Worm (Caenorhabditis elegans) whole organism, L3 larva: Measurements from ENCODE around the gene R05G6.4.
A peak's percentile ranks its signal among the peaks of the same experiment; 100 is the strongest.
"Not testable (repeated sequence)": the region's sequence is repeated elsewhere in the genome, so short reads cannot be mapped to it uniquely, and the experiment has no call there.

Experiments
- R02D3.7 ChIP-seq: fragments of 150-350 bp; optimal IDR thresholded peaks from 2 replicates; lab custom pipeline; 2014; ENCODE audit warnings: missing biosample characterization, missing genetic modification characterization
- ZK546.5 ChIP-seq: sonication (generic microtip); optimal IDR thresholded peaks from 2 replicates; lab custom pipeline; 2017; ENCODE audit warnings: missing biosample characterization, missing genetic modification characterization
- aly-2 ChIP-seq: fragments of 150-350 bp; optimal IDR thresholded peaks from 2 replicates; lab custom pipeline; 2014; ENCODE audit warnings: missing biosample characterization, missing genetic modification characterization
- ceh-28 ChIP-seq: fragments of 150-350 bp; optimal IDR thresholded peaks from 2 replicates; lab custom pipeline; 2014; ENCODE audit warnings: missing biosample characterization, missing genetic modification reagents, missing genetic modification characterization
- ceh-82 ChIP-seq: fragments of 150-350 bp; optimal IDR thresholded peaks from 2 replicates; lab custom pipeline; 2014; ENCODE audit warnings: missing biosample characterization, missing genetic modification characterization
- ceh-9 ChIP-seq: sonication (generic microtip); optimal IDR thresholded peaks from 2 replicates; lab custom pipeline; 2018; ENCODE audit warnings: missing biosample characterization, missing genetic modification characterization
- daf-12 ChIP-seq: fragments of 150-350 bp; optimal IDR thresholded peaks from 2 replicates; lab custom pipeline; 2014; ENCODE audit warnings: missing biosample characterization, missing genetic modification reagents, missing genetic modification characterization
- egl-5 ChIP-seq: fragments of 150-350 bp; optimal IDR thresholded peaks from 2 replicates; lab custom pipeline; 2017; ENCODE audit warnings: missing biosample characterization, missing genetic modification reagents, missing genetic modification characterization, inconsistent platforms
- elt-1 ChIP-seq: fragments of 150-350 bp; optimal IDR thresholded peaks from 2 replicates; lab custom pipeline; 2014; ENCODE audit warnings: missing biosample characterization, missing genetic modification characterization
- elt-2 ChIP-seq: sonication (generic microtip); optimal IDR thresholded peaks from 2 replicates; lab custom pipeline; 2016; ENCODE audit warnings: missing genetic modification reagents, mild to moderate bottlenecking, missing genetic modification characterization, missing compliant biosample characterization
- fkh-10 ChIP-seq: sonication (generic microtip); optimal IDR thresholded peaks from 2 replicates; lab custom pipeline; 2017; ENCODE audit warnings: missing biosample characterization, missing genetic modification reagents, missing genetic modification characterization
- fkh-2 ChIP-seq: fragments of 150-350 bp; optimal IDR thresholded peaks from 2 replicates; lab custom pipeline; 2014; ENCODE audit warnings: missing biosample characterization, missing genetic modification reagents, missing genetic modification characterization
- jun-1 ChIP-seq: fragments of 150-350 bp; optimal IDR thresholded peaks from 2 replicates; lab custom pipeline; 2014; ENCODE audit warnings: missing biosample characterization, missing genetic modification reagents, missing genetic modification characterization
- mdl-1 ChIP-seq: fragments of 150-350 bp; optimal IDR thresholded peaks from 2 replicates; lab custom pipeline; 2014; ENCODE audit warnings: missing biosample characterization, missing genetic modification characterization
- nfya-1 ChIP-seq: sonication (generic microtip); optimal IDR thresholded peaks from 2 replicates; lab custom pipeline; 2017; ENCODE audit warnings: missing genetic modification characterization, mild to moderate bottlenecking, missing compliant biosample characterization, antibody characterized with exemption, moderate library complexity; ENCODE audit not compliant: insufficient read depth
- nhr-11 ChIP-seq: fragments of 150-350 bp; optimal IDR thresholded peaks from 2 replicates; lab custom pipeline; 2014; ENCODE audit warnings: missing biosample characterization, missing genetic modification characterization
- nhr-12 ChIP-seq: fragments of 150-350 bp; optimal IDR thresholded peaks from 2 replicates; lab custom pipeline; 2014; ENCODE audit warnings: missing biosample characterization, missing genetic modification characterization
- nhr-23 ChIP-seq: fragments of 150-350 bp; optimal IDR thresholded peaks from 2 replicates; lab custom pipeline; 2014; ENCODE audit warnings: missing biosample characterization, missing genetic modification reagents, missing genetic modification characterization
- nhr-25 ChIP-seq: sonication (generic microtip); optimal IDR thresholded peaks from 2 replicates; lab custom pipeline; 2017; ENCODE audit warnings: missing biosample characterization, missing genetic modification characterization
- nhr-76 ChIP-seq: fragments of 150-350 bp; sonication (generic microtip); optimal IDR thresholded peaks from 5 replicates; lab custom pipeline; 2014; ENCODE audit warnings: missing biosample characterization, missing genetic modification characterization
- nhr-77 ChIP-seq: fragments of 150-350 bp; optimal IDR thresholded peaks from 2 replicates; lab custom pipeline; 2014; ENCODE audit warnings: missing biosample characterization, missing genetic modification characterization
- pha-4 ChIP-seq: fragments of 150-350 bp; optimal IDR thresholded peaks from 2 replicates; lab custom pipeline; 2014; ENCODE audit warnings: missing biosample characterization, missing genetic modification reagents, missing genetic modification characterization
- skn-1 ChIP-seq: fragments of 150-350 bp; optimal IDR thresholded peaks from 2 replicates; lab custom pipeline; 2014; ENCODE audit warnings: missing biosample characterization, missing genetic modification characterization
- snpc-4 ChIP-seq: fragments of 150-350 bp; optimal IDR thresholded peaks from 2 replicates; lab custom pipeline; 2014; ENCODE audit warnings: missing biosample characterization, missing genetic modification characterization
- unc-39 ChIP-seq: sonication (generic microtip); optimal IDR thresholded peaks from 4 replicates; lab custom pipeline; 2017; ENCODE audit warnings: missing biosample characterization, missing genetic modification characterization
- unc-62 ChIP-seq: fragments of 150-350 bp; sonication (generic microtip); optimal IDR thresholded peaks from 4 replicates; lab custom pipeline; 2014; ENCODE audit warnings: missing biosample characterization, missing genetic modification reagents, missing genetic modification characterization
- ztf-11 ChIP-seq: fragments of 150-350 bp; optimal IDR thresholded peaks from 2 replicates; lab custom pipeline; 2014; ENCODE audit warnings: missing biosample characterization, missing genetic modification characterization

The R05G6.4 gene

ce11 chrIV:7561614-7562142 is 48.6 kb downstream of the R05G6.4 start, which contains the start of gene ima-3 (continued):
- TF ChIP-seq nhr-76 (tag; lab: Kevin White, UChicago), result no peak
- no peak for TF ChIP-seq daf-12 (tag; lab: Kevin White, UChicago)
- TF ChIP-seq unc-62 (GFP tag; lab: Kevin White, UChicago), result no peak
- no peak for TF ChIP-seq ceh-82
- no peak for TF ChIP-seq jun-1
- TF ChIP-seq nhr-11, result no peak
- TF ChIP-seq egl-5 (tag; lab: Kevin White, UChicago), result peak; percentile 53
- no peak for TF ChIP-seq nhr-77 (tag; lab: Kevin White, UChicago)
- peak; percentile 78 for TF ChIP-seq pha-4
- TF ChIP-seq skn-1 (tag; lab: Kevin White, UChicago), result no peak
- TF ChIP-seq elt-1 (tag; lab: Kevin White, UChicago), result no peak
- no peak for TF ChIP-seq nhr-12 (tag; lab: Kevin White, UChicago)
- TF ChIP-seq nhr-25 (tag; lab: Kevin White, UChicago), result no peak
- TF ChIP-seq nfya-1 (tag; lab: Kevin White, UChicago), result peak; percentile 59
- TF ChIP-seq ztf-11 (tag; lab: Kevin White, UChicago), result no peak
- TF ChIP-seq fkh-2 (tag; lab: Kevin White, UChicago), result no peak
- TF ChIP-seq mdl-1 (tag; lab: Kevin White, UChicago), result no peak
- peak; percentile 29 for TF ChIP-seq snpc-4 (tag; lab: Kevin White, UChicago)
- TF ChIP-seq aly-2, result no peak
- no peak for TF ChIP-seq unc-39 (tag; lab: Kevin White, UChicago)
- no peak for TF ChIP-seq ceh-9
- TF ChIP-seq fkh-10 (GFP tag; lab: Kevin White, UChicago), result no peak
- TF ChIP-seq ceh-28, result no peak
- TF ChIP-seq ZK546.5 (tag; lab: Kevin White, UChicago), result no peak
- TF ChIP-seq elt-2 (tag; lab: Kevin White, UChicago), result peak; percentile 12
- peak; percentile 33 for TF ChIP-seq nhr-23 (tag; lab: Kevin White, UChicago)

- TF ChIP-seq nhr-25 (tag; lab: Kevin White, UChicago); unc-62 (GFP tag; lab: Kevin White, UChicago); R02D3.7 (tag; lab: Kevin White, UChicago): not testable (repeated sequence)
Observed at ce11 chrIV:7563850-7564249, 50.8 kb downstream of the R05G6.4 start, which contains the start of gene F32E10.9. TSS of gene F32E10.9 (minus strand) at chrIV:7563950.
